Fruit fly (Drosophila melanogaster) whole organism, embryonic: Measurements from ENCODE around the gene Ts.
A peak's percentile ranks its signal among the peaks of the same experiment; 100 is the strongest.

ENCODE experiments used
- B-H2 ChIP-seq: fragments of 200-800 bp; sonication (Bioruptor generic); optimal IDR thresholded peaks from 2 replicates; lab custom pipeline; 2018; ENCODE audit warnings: missing biosample characterization, mild to moderate bottlenecking, missing genetic modification characterization
- C15 ChIP-seq: fragments of 200-800 bp; sonication (Bioruptor generic); IDR thresholded peaks from 3 replicates; pipeline ENCODE4 v1.3.6; 2022; ENCODE audit warnings: missing biosample characterization, missing genetic modification characterization
- CG12744 ChIP-seq: fragments of 200-800 bp; sonication (Bioruptor generic); optimal IDR thresholded peaks from 2 replicates; lab custom pipeline; 2016; ENCODE audit warnings: missing biosample characterization, missing genetic modification characterization
- CG13424 ChIP-seq: fragments of 200-800 bp; sonication (Bioruptor generic); optimal IDR thresholded peaks from 2 replicates; lab custom pipeline; 2019; ENCODE audit warnings: missing biosample characterization, mild to moderate bottlenecking, missing genetic modification characterization, moderate library complexity
- CG13624 ChIP-seq: fragments of 200-800 bp; sonication (Bioruptor generic); optimal IDR thresholded peaks from 2 replicates; lab custom pipeline; 2016; ENCODE audit warnings: missing biosample characterization, missing genetic modification characterization
- CG13775 ChIP-seq: fragments of 200-800 bp; sonication (Bioruptor generic); optimal IDR thresholded peaks from 3 replicates; lab custom pipeline; 2017; ENCODE audit warnings: missing biosample characterization, mild to moderate bottlenecking, missing genetic modification characterization
- CG1529 ChIP-seq: fragments of 200-800 bp; sonication (Bioruptor generic); optimal IDR thresholded peaks from 3 replicates; lab custom pipeline; 2018; ENCODE audit warnings: missing biosample characterization, missing genetic modification characterization
- CG15514 ChIP-seq: fragments of 200-800 bp; sonication (Bioruptor generic); optimal IDR thresholded peaks from 3 replicates; lab custom pipeline; 2017; ENCODE audit warnings: missing biosample characterization, missing genetic modification characterization, mild to moderate bottlenecking, moderate library complexity, missing genetic modification reagents
- CG15696 ChIP-seq: fragments of 200-800 bp; sonication (Bioruptor generic); optimal IDR thresholded peaks from 2 replicates; lab custom pipeline; 2019; ENCODE audit warnings: missing biosample characterization, mild to moderate bottlenecking, missing genetic modification characterization, moderate library complexity
- CG18764 ChIP-seq: fragments of 200-800 bp; sonication (Bioruptor generic); optimal IDR thresholded peaks from 3 replicates; lab custom pipeline; 2016; ENCODE audit warnings: missing biosample characterization, missing genetic modification characterization
- CG2199 ChIP-seq: fragments of 200-800 bp; sonication (Bioruptor generic); IDR thresholded peaks from 3 replicates; pipeline ENCODE4 v1.3.6; 2022; ENCODE audit warnings: missing biosample characterization, missing genetic modification characterization
- CG31224 ChIP-seq: fragments of 200-800 bp; sonication (Bioruptor generic); IDR thresholded peaks from 2 replicates; pipeline ENCODE4 v1.3.6; 2022; ENCODE audit warnings: missing biosample characterization, missing genetic modification characterization
- CG32767 ChIP-seq: fragments of 200-800 bp; sonication (Bioruptor generic); IDR thresholded peaks from 2 replicates; pipeline ENCODE4 v1.3.6; 2022; ENCODE audit warnings: missing biosample characterization, missing genetic modification characterization
- CG32772 ChIP-seq: fragments of 200-800 bp; sonication (Bioruptor generic); IDR thresholded peaks from 2 replicates; pipeline ENCODE4 v1.3.6; 2022; ENCODE audit warnings: missing biosample characterization, missing genetic modification characterization
- CG4360 ChIP-seq: fragments of 200-800 bp; sonication (Bioruptor generic); IDR thresholded peaks from 2 replicates; pipeline ENCODE4 v1.3.6; 2022; ENCODE audit warnings: missing biosample characterization, missing genetic modification characterization
- CG4730 ChIP-seq: fragments of 200-800 bp; sonication (Bioruptor generic); IDR thresholded peaks from 2 replicates; pipeline ENCODE4 v1.3.6; 2022; ENCODE audit warnings: missing biosample characterization, missing genetic modification characterization
- CG5180 ChIP-seq: fragments of 200-800 bp; sonication (Bioruptor generic); optimal IDR thresholded peaks from 3 replicates; lab custom pipeline; 2017; ENCODE audit warnings: missing biosample characterization, missing genetic modification characterization, mild to moderate bottlenecking, moderate library complexity, missing genetic modification reagents
- CG8359 ChIP-seq: fragments of 200-800 bp; sonication (Bioruptor generic); optimal IDR thresholded peaks from 2 replicates; lab custom pipeline; 2017; ENCODE audit warnings: missing biosample characterization, mild to moderate bottlenecking, missing genetic modification characterization, borderline replicate concordance
- CG9797 ChIP-seq: fragments of 200-800 bp; sonication (Bioruptor generic); optimal IDR thresholded peaks from 3 replicates; lab custom pipeline; 2018; ENCODE audit warnings: missing biosample characterization, mild to moderate bottlenecking, missing genetic modification characterization
- D19A ChIP-seq: fragments of 200-800 bp; optimal IDR thresholded peaks from 3 replicates; lab custom pipeline; 2019; ENCODE audit warnings: missing biosample characterization, mild to moderate bottlenecking, missing genetic modification characterization, moderate library complexity
- Dad ChIP-seq: fragments of 200-800 bp; sonication (Bioruptor generic); optimal IDR thresholded peaks from 3 replicates; lab custom pipeline; 2016; ENCODE audit warnings: missing biosample characterization, missing genetic modification characterization
- Doc3 ChIP-seq: fragments of 200-800 bp; sonication (Bioruptor generic); IDR thresholded peaks from 3 replicates; pipeline ENCODE4 v1.3.6; 2022; ENCODE audit warnings: missing biosample characterization, missing genetic modification characterization; ENCODE audit not compliant: partially characterized antibody
- Fer2 ChIP-seq: fragments of 200-800 bp; sonication (Bioruptor generic); optimal IDR thresholded peaks from 2 replicates; lab custom pipeline; 2018; ENCODE audit warnings: missing biosample characterization, mild to moderate bottlenecking, missing genetic modification characterization, moderate library complexity
- HLHmδ ChIP-seq: fragments of 200-800 bp; sonication (Bioruptor generic); optimal IDR thresholded peaks from 2 replicates; lab custom pipeline; 2018; ENCODE audit warnings: missing biosample characterization, mild to moderate bottlenecking, missing genetic modification characterization, moderate library complexity
- Sox102F ChIP-seq: fragments of 200-800 bp; sonication (Bioruptor generic); optimal IDR thresholded peaks from 2 replicates; lab custom pipeline; 2018; ENCODE audit warnings: missing biosample characterization, mild to moderate bottlenecking, missing genetic modification characterization, moderate library complexity
- Spps ChIP-seq: fragments of 200-800 bp; sonication (Bioruptor generic); optimal IDR thresholded peaks from 2 replicates; lab custom pipeline; 2018; ENCODE audit warnings: missing biosample characterization, mild to moderate bottlenecking, missing genetic modification characterization
- Tbp ChIP-seq: fragments of >200 bp; optimal IDR thresholded peaks from 2 replicates; lab custom pipeline; 2018; ENCODE audit warnings: missing biosample characterization, missing genetic modification characterization
- amos ChIP-seq: fragments of 200-800 bp; sonication (Bioruptor generic); IDR thresholded peaks from 2 replicates; pipeline ENCODE4 v1.3.6; 2022; ENCODE audit warnings: missing biosample characterization, missing genetic modification characterization; ENCODE audit not compliant: partially characterized antibody
- ewg ChIP-seq: fragments of 200-800 bp; sonication (Bioruptor generic); optimal IDR thresholded peaks from 3 replicates; lab custom pipeline; 2017; ENCODE audit warnings: mild to moderate bottlenecking, missing biosample characterization, missing genetic modification reagents, missing genetic modification characterization
- ftz-f1 ChIP-seq: fragments of 200-800 bp; sonication (Bioruptor generic); optimal IDR thresholded peaks from 2 replicates; lab custom pipeline; 2016; ENCODE audit warnings: missing biosample characterization, missing genetic modification characterization
- gro ChIP-seq: fragments of 200-800 bp; sonication (Bioruptor generic); optimal IDR thresholded peaks from 2 replicates; lab custom pipeline; 2016; ENCODE audit warnings: missing biosample characterization, missing genetic modification characterization
- her ChIP-seq: fragments of 200-800 bp; sonication (Bioruptor generic); optimal IDR thresholded peaks from 2 replicates; lab custom pipeline; 2016; ENCODE audit warnings: missing biosample characterization, missing genetic modification characterization
- ind ChIP-seq: fragments of 200-800 bp; sonication (Bioruptor generic); optimal IDR thresholded peaks from 3 replicates; lab custom pipeline; 2016; ENCODE audit warnings: missing biosample characterization, missing genetic modification characterization
- insv ChIP-seq, 2 experiments: fragments of 200-800 bp; sonication (Bioruptor generic); optimal IDR thresholded peaks; 3 replicates each; lab custom pipeline; 2016 to 2018; ENCODE audit warnings: missing biosample characterization in 2 of 2, missing genetic modification characterization in 2 of 2
- maf-S ChIP-seq: fragments of 200-800 bp; sonication (Bioruptor generic); optimal IDR thresholded peaks from 2 replicates; lab custom pipeline; 2016; ENCODE audit warnings: missing biosample characterization, missing genetic modification characterization
- nerfin-2 ChIP-seq: fragments of 200-800 bp; sonication (Bioruptor generic); IDR thresholded peaks from 2 replicates; pipeline ENCODE4 v1.3.6; 2022; ENCODE audit warnings: missing biosample characterization, missing genetic modification characterization; ENCODE audit not compliant: partially characterized antibody
- onecut ChIP-seq: fragments of 200-800 bp; sonication (Bioruptor generic); IDR thresholded peaks from 2 replicates; pipeline ENCODE4 v1.3.6; 2022; ENCODE audit warnings: missing biosample characterization, missing genetic modification characterization
- pb ChIP-seq: fragments of 200-800 bp; sonication (Bioruptor generic); optimal IDR thresholded peaks from 3 replicates; lab custom pipeline; 2016; ENCODE audit warnings: missing biosample characterization, missing genetic modification characterization
- pfk ChIP-seq: fragments of 200-800 bp; sonication (Bioruptor generic); optimal IDR thresholded peaks from 2 replicates; lab custom pipeline; 2018; ENCODE audit warnings: missing biosample characterization, mild to moderate bottlenecking, missing genetic modification characterization, moderate library complexity
- psq ChIP-seq: fragments of 200-800 bp; sonication (Bioruptor generic); optimal IDR thresholded peaks from 2 replicates; lab custom pipeline; 2017; ENCODE audit warnings: missing biosample characterization, missing genetic modification characterization
- sc ChIP-seq, 3 experiments: fragments of >200 bp in 2 of 3; fragments of 200-800 bp in 1 of 3; sonication (Bioruptor generic) in 1 of 3; optimal IDR thresholded peaks; 2 replicates in 2 of 3; 3 replicates in 1 of 3; lab custom pipeline; 2017; ENCODE audit warnings: mild to moderate bottlenecking in 1 of 3, missing biosample characterization in 1 of 3, missing genetic modification characterization in 1 of 3, missing genetic modification reagents in 1 of 3
- sima ChIP-seq: fragments of 200-800 bp; sonication (Bioruptor generic); optimal IDR thresholded peaks from 2 replicates; lab custom pipeline; 2016; ENCODE audit warnings: missing biosample characterization, missing genetic modification characterization
- sna ChIP-seq: fragments of 200-800 bp; sonication (Bioruptor generic); IDR thresholded peaks from 2 replicates; pipeline ENCODE4 v1.3.6; 2022; ENCODE audit warnings: missing biosample characterization, missing genetic modification characterization; ENCODE audit not compliant: partially characterized antibody
- stwl ChIP-seq: fragments of 200-800 bp; sonication (Bioruptor generic); optimal IDR thresholded peaks from 3 replicates; lab custom pipeline; 2018; ENCODE audit warnings: missing biosample characterization, mild to moderate bottlenecking, missing genetic modification characterization, moderate library complexity
- tap ChIP-seq: fragments of 200-800 bp; optimal IDR thresholded peaks from 3 replicates; lab custom pipeline; 2019; ENCODE audit warnings: missing biosample characterization, mild to moderate bottlenecking, missing genetic modification characterization, moderate library complexity
- toy ChIP-seq: fragments of 200-800 bp; sonication (Bioruptor generic); IDR thresholded peaks from 2 replicates; pipeline ENCODE4 v1.3.6; 2022; ENCODE audit warnings: missing biosample characterization, missing genetic modification characterization
- trem ChIP-seq: fragments of 200-800 bp; optimal IDR thresholded peaks from 3 replicates; lab custom pipeline; 2019; ENCODE audit warnings: missing biosample characterization, mild to moderate bottlenecking, missing genetic modification characterization, moderate library complexity
- unc-4 ChIP-seq: fragments of 200-800 bp; sonication (Bioruptor generic); IDR thresholded peaks from 2 replicates; pipeline ENCODE4 v1.3.6; 2022; ENCODE audit warnings: missing biosample characterization, missing genetic modification characterization; ENCODE audit not compliant: partially characterized antibody
- vnd ChIP-seq: fragments of 200-800 bp; sonication (Bioruptor generic); IDR thresholded peaks from 3 replicates; pipeline ENCODE4 v1.3.6; 2022; ENCODE audit warnings: missing biosample characterization, missing genetic modification characterization; ENCODE audit not compliant: partially characterized antibody
- zen ChIP-seq: fragments of 200-800 bp; sonication (Bioruptor generic); optimal IDR thresholded peaks from 3 replicates; lab custom pipeline; 2018; ENCODE audit warnings: missing biosample characterization, mild to moderate bottlenecking, missing genetic modification characterization, moderate library complexity

Ts gene

DNA sequence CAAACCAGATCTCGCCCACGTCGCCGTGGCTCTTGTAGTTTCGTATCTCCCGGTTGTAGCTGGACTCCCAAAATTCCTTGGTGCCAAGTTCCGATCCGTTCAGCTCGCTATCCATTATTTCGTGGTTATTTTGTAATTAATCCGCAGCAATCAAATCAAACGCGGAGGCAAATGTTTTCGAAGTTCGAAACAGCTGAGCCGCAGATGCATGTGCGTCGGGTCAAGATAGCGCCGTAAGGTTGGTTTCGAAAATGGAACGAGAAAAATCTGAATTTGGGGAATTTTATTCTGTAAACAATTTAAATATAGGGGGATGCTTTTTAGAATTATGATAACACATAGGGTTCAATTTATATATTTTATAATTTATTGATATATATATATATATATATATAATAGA is 9.7 kb upstream of the Ts start, which contains the start of gene CG9643 (continued):
- TF ChIP-seq nerfin-2 (GFP tag; lab: Robert Waterston, UW) = no peak
- no peak for TF ChIP-seq gro (GFP tag; lab: Kevin White, UChicago)
- no peak for TF ChIP-seq Dad (GFP tag; lab: Kevin White, UChicago)
- TF ChIP-seq CG13775 = peak; percentile 7
- 0 out of 2 replicates have a peak, but pooled peaks have one; percentile 27 for TF ChIP-seq unc-4 (GFP tag; lab: Robert Waterston, UW)
- TF ChIP-seq CG8359 (GFP tag; lab: Kevin White, UChicago) = no peak
- TF ChIP-seq amos = peak; percentile 29; the same call in 1 of the 2 replicates
- peak; percentile 98 for TF ChIP-seq pfk (GFP tag; lab: Kevin White, UChicago)
- TF ChIP-seq Sox102F = no peak
- peak; percentile 68 for TF ChIP-seq CG15514 (GFP tag; lab: Kevin White, UChicago)
- TF ChIP-seq tap (tag; lab: Kevin White, UChicago) = no peak
- no peak for TF ChIP-seq pb
- TF ChIP-seq CG12744 (GFP tag; lab: Kevin White, UChicago) = no peak
- no peak for TF ChIP-seq Doc3 (GFP tag; lab: Robert Waterston, UW)
- TF ChIP-seq sna (GFP tag; lab: Robert Waterston, UW) = no peak
- no peak for TF ChIP-seq C15 (GFP tag; lab: Robert Waterston, UW)
- no peak for TF ChIP-seq D19A (tag; lab: Kevin White, UChicago)
- peak; percentile 68 for TF ChIP-seq stwl (tag; lab: Kevin White, UChicago)
- TF ChIP-seq ind = no peak
- TF ChIP-seq toy = no peak
- TF ChIP-seq Fer2 (tag; lab: Kevin White, UChicago) = no peak
- TF ChIP-seq zen (tag; lab: Kevin White, UChicago) = peak; percentile 19
- TF ChIP-seq insv (GFP tag; optimal IDR thresholded peaks at IDR 0.05; lab: Kevin White, UChicago) = no peak
- no peak for TF ChIP-seq CG5180 (GFP tag; lab: Kevin White, UChicago)
- no peak for TF ChIP-seq CG15696 (tag; lab: Kevin White, UChicago)
- TF ChIP-seq vnd (GFP tag; lab: Robert Waterston, UW) = no peak
- no peak for TF ChIP-seq CG4730
- no peak for TF ChIP-seq B-H2
- TF ChIP-seq trem (tag; lab: Kevin White, UChicago) = peak; percentile 46
- no peak for TF ChIP-seq ewg (GFP tag; lab: Kevin White, UChicago)
- no peak for TF ChIP-seq CG2199
- no peak for TF ChIP-seq CG13424 (tag; lab: Kevin White, UChicago)
- TF ChIP-seq CG13624 (GFP tag; lab: Kevin White, UChicago) = no peak
- TF ChIP-seq ftz-f1 (GFP tag; lab: Kevin White, UChicago) = no peak
- TF ChIP-seq CG32772 (GFP tag; lab: Robert Waterston, UW) = no peak
- no peak for TF ChIP-seq onecut (GFP tag; lab: Robert Waterston, UW)
- TF ChIP-seq psq (GFP tag; lab: Kevin White, UChicago) = no peak
- peak; percentile 26 for TF ChIP-seq CG9797
- TF ChIP-seq CG32767 (GFP tag; lab: Robert Waterston, UW) = no peak
- TF ChIP-seq CG4360 (GFP tag; lab: Robert Waterston, UW) = no peak
- TF ChIP-seq Tbp (GFP tag; lab: Kevin White, UChicago) = no peak
- TF ChIP-seq CG18764 = no peak
- TF ChIP-seq maf-S (GFP tag; lab: Kevin White, UChicago) = no peak
- no peak for TF ChIP-seq sima (GFP tag; lab: Kevin White, UChicago)
- TF ChIP-seq CG1529 (GFP tag; lab: Kevin White, UChicago) = no peak
- TF ChIP-seq HLHmδ (GFP tag; lab: Kevin White, UChicago) = no peak
- no peak for TF ChIP-seq sc (optimal IDR thresholded peaks at IDR 0.05; lab: Kevin White, UChicago)
- TF ChIP-seq sc (GFP tag; optimal IDR thresholded peaks at IDR 0.05; lab: Kevin White, UChicago) = no peak
- no peak for TF ChIP-seq CG31224 (GFP tag; lab: Robert Waterston, UW)
- TF ChIP-seq Spps (tag; lab: Kevin White, UChicago) = no peak
- no peak for TF ChIP-seq her (GFP tag; lab: Kevin White, UChicago)
